Fruit fly (Drosophila melanogaster) whole organism, pupa: ENCODE results near the gene Usp7.

Experiments
- CG12605 ChIP-seq: fragments of 200-800 bp; sonication (Bioruptor generic); IDR thresholded peaks from 2 replicates; pipeline ENCODE4 v1.3.6; 2022; ENCODE audit warnings: missing biosample characterization, missing genetic modification characterization
- CG14655 ChIP-seq: fragments of 200-800 bp; sonication (Bioruptor generic); optimal IDR thresholded peaks from 3 replicates; lab custom pipeline; 2017; ENCODE audit warnings: mild to moderate bottlenecking, missing biosample characterization, missing genetic modification reagents, missing genetic modification characterization
- CG15710 ChIP-seq: fragments of 200-800 bp; sonication (Bioruptor generic); optimal IDR thresholded peaks from 2 replicates; lab custom pipeline; 2018; ENCODE audit warnings: missing biosample characterization, mild to moderate bottlenecking, missing genetic modification characterization, moderate library complexity
- CG32121 ChIP-seq: fragments of 200-800 bp; sonication (Bioruptor generic); IDR thresholded peaks from 2 replicates; pipeline ENCODE4 v1.3.6; 2022; ENCODE audit warnings: missing biosample characterization, missing genetic modification characterization
- CG4496 ChIP-seq: fragments of 200-800 bp; sonication (Bioruptor generic); IDR thresholded peaks from 3 replicates; pipeline ENCODE4 v1.3.6; 2022; ENCODE audit warnings: missing biosample characterization, missing genetic modification characterization
- CG8159 ChIP-seq: fragments of 200-800 bp; sonication (Bioruptor generic); optimal IDR thresholded peaks from 3 replicates; lab custom pipeline; 2018; ENCODE audit warnings: missing biosample characterization, mild to moderate bottlenecking, missing genetic modification characterization, moderate library complexity
- CG9948 ChIP-seq: fragments of 200-800 bp; sonication (Bioruptor generic); optimal IDR thresholded peaks from 2 replicates; lab custom pipeline; 2018; ENCODE audit warnings: missing biosample characterization, mild to moderate bottlenecking, missing genetic modification characterization, moderate library complexity
- D1 ChIP-seq: fragments of 200-800 bp; sonication (Bioruptor generic); optimal IDR thresholded peaks from 2 replicates; lab custom pipeline; 2018; ENCODE audit warnings: missing biosample characterization, mild to moderate bottlenecking, missing genetic modification characterization, moderate library complexity
- EcR ChIP-seq: fragments of 200-800 bp; sonication (Bioruptor generic); optimal IDR thresholded peaks from 3 replicates; lab custom pipeline; 2019; ENCODE audit warnings: missing biosample characterization, missing genetic modification characterization, mild to moderate bottlenecking, moderate library complexity, missing genetic modification reagents
- Pif1B ChIP-seq: fragments of 200-800 bp; sonication (Bioruptor generic); optimal IDR thresholded peaks from 3 replicates; lab custom pipeline; 2016; ENCODE audit warnings: missing biosample characterization, missing genetic modification characterization
- Snoo ChIP-seq: fragments of 200-800 bp; sonication (Bioruptor generic); optimal IDR thresholded peaks from 3 replicates; lab custom pipeline; 2017; ENCODE audit warnings: missing biosample characterization, mild to moderate bottlenecking, missing genetic modification characterization, inconsistent platforms
- fd96Ca ChIP-seq: fragments of 200-800 bp; sonication (Bioruptor generic); IDR thresholded peaks from 3 replicates; pipeline ENCODE4 v1.3.6; 2022; ENCODE audit warnings: missing biosample characterization, missing genetic modification characterization
- rn ChIP-seq: fragments of 200-800 bp; sonication (Bioruptor generic); IDR thresholded peaks from 2 replicates; pipeline ENCODE4 v1.3.6; 2022; ENCODE audit warnings: missing biosample characterization, missing genetic modification characterization

DNA sequence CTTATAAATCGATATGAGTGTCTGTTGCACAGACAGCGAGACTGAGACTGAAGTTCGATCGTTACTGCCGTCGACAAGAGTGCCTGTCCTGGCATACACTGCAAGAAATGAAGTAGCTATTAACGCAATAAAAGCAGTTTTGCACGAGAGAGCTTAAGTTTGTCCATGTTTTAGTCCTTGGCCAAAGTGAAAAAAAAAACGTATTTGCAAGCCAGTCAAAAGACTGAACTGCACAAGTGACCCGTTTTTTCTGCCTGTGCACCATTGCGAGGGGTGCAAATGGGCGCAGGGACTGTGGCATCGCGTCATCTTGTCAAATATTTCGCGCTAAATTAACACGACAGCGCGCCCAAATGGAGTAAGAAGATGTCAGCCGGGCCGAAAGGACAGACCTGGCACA is 46.7 kb upstream of the Usp7 start:
- TF ChIP-seq fd96Ca (GFP tag; lab: Robert Waterston, UW) (no peak), CG8159 (tag; lab: Kevin White, UChicago) (peak; percentile 28), CG15710 (tag; lab: Kevin White, UChicago) (peak; percentile 25), CG32121 (GFP tag; lab: Robert Waterston, UW) (no peak), Snoo (no peak), CG4496 (GFP tag; lab: Robert Waterston, UW) (peak; percentile 17; the same call in 1 of the 3 replicates), D1 (tag; lab: Kevin White, UChicago) (no peak), CG9948 (tag; lab: Kevin White, UChicago) (peak; percentile 11), EcR (GFP tag; lab: Kevin White, UChicago) (no peak), Pif1B (GFP tag; lab: Kevin White, UChicago) (no peak), CG14655 (peak; percentile 24), CG12605 (no peak), rn (no peak)
